Worm (Caenorhabditis elegans) whole organism, L4/young adult: Measurements from ENCODE around the gene cpr-8.
A peak's percentile ranks its signal among the peaks of the same experiment; 100 is the strongest.

ENCODE experiments used
- W03F9.2 ChIP-seq: fragments of 150-350 bp; optimal IDR thresholded peaks from 2 replicates; lab custom pipeline; 2014; ENCODE audit warnings: missing biosample characterization, missing genetic modification characterization
- dao-5 ChIP-seq: sonication (generic microtip); optimal IDR thresholded peaks from 2 replicates; lab custom pipeline; 2016; ENCODE audit warnings: missing genotype, missing genetic modification characterization, moderate library complexity, missing compliant biosample characterization
- him-1 ChIP-seq: sonication (generic microtip); optimal IDR thresholded peaks from 2 replicates; lab custom pipeline; 2016; ENCODE audit warnings: missing genotype, missing genetic modification reagents, missing genetic modification characterization, missing compliant biosample characterization

DNA sequence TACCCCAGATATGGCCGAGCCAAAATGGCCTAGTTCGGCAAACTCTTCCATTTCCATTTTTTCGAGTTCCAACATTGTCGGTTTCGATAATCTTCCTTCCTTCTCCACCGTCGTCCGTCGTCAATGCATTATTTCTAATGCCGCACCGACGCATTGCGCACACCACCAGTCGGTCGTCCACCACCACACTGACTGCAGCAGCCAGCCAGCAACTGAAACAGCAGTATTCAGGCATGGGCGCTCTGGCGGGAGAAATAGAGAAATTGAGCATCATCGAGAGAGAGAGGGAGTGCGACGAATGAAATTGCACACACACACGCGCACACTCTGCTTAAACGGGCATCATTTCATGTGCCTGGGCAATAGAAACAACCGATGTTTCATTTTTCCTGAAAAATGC lies 19.5 kb downstream of the cpr-8 start:
- TF ChIP-seq him-1 (tag; lab: Kevin White, UChicago) (peak; percentile 54), dao-5 (tag; lab: Kevin White, UChicago) (no peak), W03F9.2 (no peak)
